Fruit fly (Drosophila melanogaster) whole organism, wandering third instar larva: ENCODE data around the gene Tpl94D.

ENCODE experiments used
- Abd-B ChIP-seq: fragments of >200 bp; optimal IDR thresholded peaks from 2 replicates; lab custom pipeline; 2017; ENCODE audit warnings: missing biosample characterization, missing genetic modification characterization
- CG32264 ChIP-seq: fragments of 200-800 bp; sonication (Bioruptor generic); optimal IDR thresholded peaks from 2 replicates; lab custom pipeline; 2016; ENCODE audit warnings: missing biosample characterization, missing genetic modification characterization
- CG9705 ChIP-seq: fragments of 200-800 bp; sonication (Bioruptor generic); optimal IDR thresholded peaks from 2 replicates; lab custom pipeline; 2018; ENCODE audit warnings: missing biosample characterization, mild to moderate bottlenecking, missing genetic modification characterization
- CrebA ChIP-seq: fragments of 200-800 bp; sonication (Bioruptor generic); optimal IDR thresholded peaks from 2 replicates; lab custom pipeline; 2016; ENCODE audit warnings: missing biosample characterization, mild to moderate bottlenecking, missing genetic modification characterization, borderline replicate concordance
- Dfd ChIP-seq: fragments of >200 bp; optimal IDR thresholded peaks from 2 replicates; lab custom pipeline; 2017; ENCODE audit warnings: missing biosample characterization, missing genetic modification characterization
- Dif ChIP-seq: fragments of 200-275, 200-300 bp; sonication (Bioruptor generic); optimal IDR thresholded peaks from 2 replicates; lab custom pipeline; 2018; ENCODE audit warnings: missing biosample characterization, missing genetic modification characterization; ENCODE audit not compliant: partially characterized antibody
- GATAd ChIP-seq: sonication (Bioruptor generic); optimal IDR thresholded peaks from 2 replicates; lab custom pipeline; 2016; ENCODE audit warnings: missing biosample characterization, missing genetic modification characterization
- HLH106 ChIP-seq: fragments of 200-800 bp; optimal IDR thresholded peaks from 3 replicates; lab custom pipeline; 2019; ENCODE audit warnings: missing biosample characterization, mild to moderate bottlenecking, missing genetic modification characterization, moderate library complexity
- Hr83 ChIP-seq: fragments of 200-300 bp; sonication (Bioruptor generic); optimal IDR thresholded peaks from 2 replicates; lab custom pipeline; 2016; ENCODE audit warnings: missing biosample characterization, mild to moderate bottlenecking, missing genetic modification characterization, moderate library complexity; ENCODE audit not compliant: poor library complexity, severe bottlenecking
- Jra ChIP-seq: sonication (Bioruptor generic); optimal IDR thresholded peaks from 2 replicates; lab custom pipeline; 2016; ENCODE audit warnings: missing biosample characterization, missing genetic modification characterization
- Mio ChIP-seq: sonication (Bioruptor generic); optimal IDR thresholded peaks from 2 replicates; lab custom pipeline; 2016; ENCODE audit warnings: missing biosample characterization, missing genetic modification characterization
- Myc ChIP-seq: fragments of >200 bp; optimal IDR thresholded peaks from 2 replicates; lab custom pipeline; 2017
- N ChIP-seq: fragments of >200 bp; optimal IDR thresholded peaks from 2 replicates; lab custom pipeline; 2018; ENCODE audit warnings: missing biosample characterization, missing external identifiers, missing genetic modification characterization
- Rel ChIP-seq, 2 experiments: fragments of 200-800 bp; sonication (Bioruptor generic) in 1 of 2; optimal IDR thresholded peaks; 2 replicates in 1 of 2; 3 replicates in 1 of 2; lab custom pipeline; 2016 to 2019; ENCODE audit warnings: mild to moderate bottlenecking in 2 of 2, missing biosample characterization in 2 of 2, missing genetic modification characterization in 2 of 2, moderate library complexity in 1 of 2
- Sp1 ChIP-seq: fragments of 200-800 bp; sonication (Bioruptor generic); optimal IDR thresholded peaks from 3 replicates; lab custom pipeline; 2019; ENCODE audit warnings: missing biosample characterization, mild to moderate bottlenecking, missing genetic modification characterization, moderate library complexity
- Vsx2 ChIP-seq: fragments of 200-300, 225-300 bp; sonication (Bioruptor generic); optimal IDR thresholded peaks from 2 replicates; lab custom pipeline; 2018; ENCODE audit warnings: missing biosample characterization, missing genetic modification characterization; ENCODE audit not compliant: partially characterized antibody
- br ChIP-seq: fragments of 200-800 bp; sonication (Bioruptor generic); optimal IDR thresholded peaks from 2 replicates; lab custom pipeline; 2016; ENCODE audit warnings: missing biosample characterization, missing genetic modification characterization
- brk ChIP-seq: fragments of 200-800 bp; sonication (Bioruptor generic); optimal IDR thresholded peaks from 2 replicates; lab custom pipeline; 2016; ENCODE audit warnings: missing biosample characterization, mild to moderate bottlenecking, missing genetic modification characterization
- dl ChIP-seq, 2 experiments: fragments of 175-275, 200-275 bp in 1 of 2; fragments of 200-275 bp in 1 of 2; sonication (Bioruptor generic); optimal IDR thresholded peaks; lab custom pipeline; 2018; ENCODE audit warnings: mild to moderate bottlenecking in 2 of 2, missing biosample characterization in 2 of 2, missing genetic modification characterization in 2 of 2, moderate library complexity in 2 of 2; ENCODE audit not compliant: partially characterized antibody in 2 of 2, insufficient read depth in 1 of 2
- dmrt93B ChIP-seq: fragments of 200-800 bp; sonication (Bioruptor generic); optimal IDR thresholded peaks from 2 replicates; lab custom pipeline; 2018; ENCODE audit warnings: missing biosample characterization, mild to moderate bottlenecking, missing genetic modification characterization
- dsf ChIP-seq: sonication (Bioruptor generic); optimal IDR thresholded peaks from 2 replicates; lab custom pipeline; 2016; ENCODE audit warnings: missing biosample characterization, missing genetic modification characterization, borderline replicate concordance
- ey ChIP-seq: fragments of 200-800 bp; sonication (Bioruptor generic); optimal IDR thresholded peaks from 2 replicates; lab custom pipeline; 2016; ENCODE audit warnings: missing biosample characterization, missing genetic modification characterization
- fru ChIP-seq: fragments of 200-800 bp; sonication (Bioruptor generic); optimal IDR thresholded peaks from 3 replicates; lab custom pipeline; 2016; ENCODE audit warnings: missing biosample characterization, mild to moderate bottlenecking, missing genetic modification characterization
- lola ChIP-seq: fragments of >200 bp; optimal IDR thresholded peaks from 2 replicates; lab custom pipeline; 2017; ENCODE audit warnings: missing biosample characterization, missing genetic modification characterization
- pan ChIP-seq: fragments of >200 bp; optimal IDR thresholded peaks from 2 replicates; lab custom pipeline; 2017
- psq ChIP-seq: fragments of 200-800 bp; sonication (Bioruptor generic); optimal IDR thresholded peaks from 3 replicates; lab custom pipeline; 2017; ENCODE audit warnings: missing biosample characterization, mild to moderate bottlenecking, missing genetic modification characterization, moderate library complexity
- rgr ChIP-seq: fragments of 200-800 bp; sonication (Bioruptor generic); optimal IDR thresholded peaks from 3 replicates; lab custom pipeline; 2016; ENCODE audit warnings: missing biosample characterization, mild to moderate bottlenecking, missing genetic modification characterization
- sage ChIP-seq: fragments of 200-800 bp; sonication (Bioruptor generic); optimal IDR thresholded peaks from 2 replicates; lab custom pipeline; 2016; ENCODE audit warnings: missing biosample characterization, mild to moderate bottlenecking, missing genetic modification characterization
- sv ChIP-seq: fragments of 200-800 bp; sonication (Bioruptor generic); optimal IDR thresholded peaks from 3 replicates; lab custom pipeline; 2016; ENCODE audit warnings: missing biosample characterization, missing genetic modification characterization
- usp ChIP-seq: fragments of >200 bp; optimal IDR thresholded peaks from 2 replicates; lab custom pipeline; 2017; ENCODE audit warnings: missing biosample characterization, missing genetic modification characterization
- woc ChIP-seq: sonication (Bioruptor generic); optimal IDR thresholded peaks from 2 replicates; lab custom pipeline; 2016; ENCODE audit warnings: missing biosample characterization, mild to moderate bottlenecking, missing genetic modification characterization

Gene Tpl94D

DNA sequence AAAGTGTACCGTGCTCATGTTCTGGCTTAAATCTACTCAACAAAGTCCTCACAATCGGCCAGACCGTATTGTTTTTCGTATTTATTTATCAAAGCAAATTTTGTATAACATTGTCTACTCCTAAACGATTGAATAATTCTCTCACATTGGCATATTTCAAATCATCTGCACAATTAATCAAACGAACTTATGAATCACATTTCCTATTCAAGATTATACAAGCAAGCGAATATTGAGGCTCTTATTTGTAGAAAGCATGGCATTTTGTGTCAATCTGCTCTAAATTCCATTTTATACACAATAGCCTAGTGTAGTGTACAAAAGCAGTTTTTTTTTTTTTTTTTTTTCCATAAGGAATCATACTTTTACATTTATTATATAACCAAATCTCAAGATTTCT is at the start of gene Tpl94D:
Tpl94D (plus strand) TSS at position 301 of the 400 bp plus-strand sequence.
- TF ChIP-seq psq (GFP tag; lab: Kevin White, UChicago) = no peak
- TF ChIP-seq dmrt93B = no peak
- no peak for TF ChIP-seq woc (GFP tag; lab: Kevin White, UChicago)
- TF ChIP-seq brk = no peak
- no peak for TF ChIP-seq Myc
- no peak for TF ChIP-seq dsf (GFP tag; lab: Kevin White, UChicago)
- no peak for TF ChIP-seq sv
- TF ChIP-seq sage (GFP tag; lab: Kevin White, UChicago) = no peak
- no peak for TF ChIP-seq GATAd (GFP tag; lab: Kevin White, UChicago)
- TF ChIP-seq br (GFP tag; lab: Kevin White, UChicago) = no peak
- no peak for TF ChIP-seq pan (lab: Kevin White, UChicago)
- no peak for TF ChIP-seq CG9705 (GFP tag; lab: Kevin White, UChicago)
- TF ChIP-seq dl (GFP tag; optimal IDR thresholded peaks at IDR 0.05; lab: Kevin White, UChicago; ENCODE audit: insufficient read depth in 1 of 2, partially characterized antibody in 2 of 2) = no peak
- TF ChIP-seq CrebA (GFP tag; lab: Kevin White, UChicago) = no peak
- no peak for TF ChIP-seq fru (GFP tag; lab: Kevin White, UChicago)
- TF ChIP-seq Vsx2 = no peak
- no peak for TF ChIP-seq usp
- TF ChIP-seq HLH106 = no peak

DNA sequence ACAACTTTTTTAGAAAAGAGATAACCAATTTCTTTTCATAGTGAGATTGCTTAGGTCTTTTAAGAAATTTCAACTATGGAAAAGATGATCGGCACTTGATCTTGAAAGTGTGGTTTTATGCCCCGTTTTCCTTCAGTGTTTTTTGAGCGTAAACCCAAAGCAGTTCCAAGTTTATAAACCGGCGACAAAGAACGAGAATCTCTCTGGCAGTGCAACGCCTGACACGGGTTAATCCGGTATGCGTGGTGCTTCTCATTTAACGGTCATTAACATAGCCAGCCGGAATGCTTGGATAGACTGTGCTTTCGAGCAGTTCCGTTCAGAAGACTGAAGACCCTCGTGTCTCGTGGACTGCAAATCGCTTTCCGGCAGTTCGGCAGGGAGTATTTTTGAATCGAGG is 43.0 kb upstream of the Tpl94D start, which contains the start of gene CG6660:
CG6660 (plus strand) TSS at position 301 of the 400 bp plus-strand sequence.
- no peak for TF ChIP-seq Dfd (GFP tag; lab: Kevin White, UChicago)
- TF ChIP-seq Hr83 (GFP tag; lab: Kevin White, UChicago) = no peak
- no peak for TF ChIP-seq dmrt93B
- TF ChIP-seq ey (GFP tag; lab: Kevin White, UChicago) = no peak
- no peak for TF ChIP-seq pan (lab: Kevin White, UChicago)
- TF ChIP-seq lola (GFP tag; lab: Kevin White, UChicago) = no peak
- TF ChIP-seq, all 38 proteins: peak for 0

DNA sequence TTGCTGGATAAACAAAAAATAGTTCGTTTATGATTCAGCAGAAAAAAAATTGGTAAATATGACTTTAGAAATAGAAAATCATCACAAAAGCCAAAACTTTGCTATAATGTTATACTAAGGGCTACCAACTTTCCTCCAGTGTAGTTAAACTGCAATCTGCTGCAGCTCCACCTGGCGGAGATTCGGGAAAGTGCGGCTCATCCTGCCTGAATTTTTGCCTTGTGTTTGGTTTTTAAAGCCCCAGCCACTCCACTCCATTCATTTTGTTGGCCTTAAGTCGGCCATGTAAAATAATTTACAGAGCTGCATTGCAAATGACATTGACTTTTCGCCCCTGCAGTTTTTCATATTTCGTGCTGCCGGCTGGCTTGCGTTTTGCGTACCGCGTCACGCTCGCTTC is 864 bp upstream of the Tpl94D start:
- TF ChIP-seq ey (GFP tag; lab: Kevin White, UChicago) = no peak
- no peak for TF ChIP-seq CrebA (GFP tag; lab: Kevin White, UChicago)
- no peak for TF ChIP-seq Dif
- TF ChIP-seq rgr (GFP tag; lab: Kevin White, UChicago) = no peak
- TF ChIP-seq Vsx2 = no peak
- no peak for TF ChIP-seq brk
- no peak for TF ChIP-seq Dfd (GFP tag; lab: Kevin White, UChicago)
- TF ChIP-seq CG32264 = no peak
- TF ChIP-seq sv = no peak
- no peak for TF ChIP-seq usp

dm6 chr3R:22976997-22977396 is 10.9 kb downstream of the Tpl94D start, which contains the start of gene Gbp3:
Gene Gbp3, plus strand, starts transcription at chr3R:22977270.
- TF ChIP-seq usp (no peak), Sp1 (GFP tag; lab: Kevin White, UChicago) (no peak)
- TF ChIP-seq, all 38 proteins: peak for 0

dm6 chr3R:22986981-22987380 is 20.9 kb downstream of the Tpl94D start, which contains the start of gene Or94a:
Gene Or94a, plus strand, starts transcription at chr3R:22987281.
- no peak for TF ChIP-seq Mio
- TF ChIP-seq sv = no peak
- no peak for TF ChIP-seq Rel (GFP tag; optimal IDR thresholded peaks at IDR 0.05; lab: Kevin White, UChicago)
- TF ChIP-seq Rel (tag; optimal IDR thresholded peaks at IDR 0.05; lab: Kevin White, UChicago) = no peak
- TF ChIP-seq br (GFP tag; lab: Kevin White, UChicago) = no peak
- TF ChIP-seq HLH106 = no peak
- no peak for TF ChIP-seq Sp1 (GFP tag; lab: Kevin White, UChicago)
- TF ChIP-seq rgr (GFP tag; lab: Kevin White, UChicago) = no peak
- no peak for TF ChIP-seq ey (GFP tag; lab: Kevin White, UChicago)
- no peak for TF ChIP-seq Jra (GFP tag; lab: Kevin White, UChicago)
- no peak for TF ChIP-seq Abd-B (GFP tag; lab: Kevin White, UChicago)

dm6 chr3R:22988995-22989394 is 22.9 kb downstream of the Tpl94D start, which contains the start of gene Or94b:
Gene Or94b, plus strand, starts transcription at chr3R:22989295.
- TF ChIP-seq br (GFP tag; lab: Kevin White, UChicago) = no peak
- no peak for TF ChIP-seq GATAd (GFP tag; lab: Kevin White, UChicago)
- no peak for TF ChIP-seq dl (GFP tag; optimal IDR thresholded peaks at IDR 0.05; lab: Kevin White, UChicago; ENCODE audit: insufficient read depth in 1 of 2, partially characterized antibody in 2 of 2)
- TF ChIP-seq dmrt93B = no peak
- TF ChIP-seq brk = no peak
- TF ChIP-seq psq (GFP tag; lab: Kevin White, UChicago) = no peak
- no peak for TF ChIP-seq Hr83 (GFP tag; lab: Kevin White, UChicago)
- TF ChIP-seq Jra (GFP tag; lab: Kevin White, UChicago) = no peak
- TF ChIP-seq N (GFP tag; lab: Kevin White, UChicago) = no peak
- TF ChIP-seq pan (lab: Kevin White, UChicago) = no peak
- no peak for TF ChIP-seq CG9705 (GFP tag; lab: Kevin White, UChicago)
- TF ChIP-seq ey (GFP tag; lab: Kevin White, UChicago) = no peak
- TF ChIP-seq rgr (GFP tag; lab: Kevin White, UChicago) = no peak
- TF ChIP-seq sv = no peak
- TF ChIP-seq Rel (GFP tag; optimal IDR thresholded peaks at IDR 0.05; lab: Kevin White, UChicago) = no peak
- no peak for TF ChIP-seq Rel (tag; optimal IDR thresholded peaks at IDR 0.05; lab: Kevin White, UChicago)
- TF ChIP-seq, all 38 proteins: peak for 0
